Worm (Caenorhabditis elegans): ENCODE results near the gene C29F9.12.

DNA sequence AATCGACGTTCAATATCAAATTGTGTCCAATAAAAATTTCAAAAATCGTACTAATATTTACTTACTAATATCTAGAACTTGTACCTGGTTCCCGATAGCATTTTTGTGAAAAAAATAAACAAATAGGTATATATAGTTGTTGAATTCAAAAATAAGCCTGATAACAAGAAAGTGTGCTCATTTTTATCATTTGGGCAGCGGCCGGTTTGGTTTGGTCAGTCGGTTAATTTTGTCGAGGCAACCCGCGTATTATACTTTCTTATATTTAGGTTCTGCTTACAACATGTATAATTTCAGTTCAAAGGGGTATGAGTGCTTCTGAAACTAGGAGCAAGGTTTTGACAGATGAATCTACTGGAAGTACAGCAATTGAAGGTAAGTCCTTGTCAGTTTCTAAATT lies 8.8 kb upstream of the C29F9.12 start, which contains the start of the genes nhr-280 and C29F9.2:
- TF ChIP-seq ceh-34 (tag; optimal IDR thresholded peaks at IDR 0.05) (no peak), dve-1 (tag; optimal IDR thresholded peaks at IDR 0.05) (no peak), pax-1 (tag; optimal IDR thresholded peaks at IDR 0.05) (no peak), pha-4 (tag; optimal IDR thresholded peaks at IDR 0.05) (no peak), sox-2 (GFP tag; IDR thresholded peaks at IDR 0.05) (no peak), unc-3 (GFP tag; conservative IDR thresholded peaks at IDR 0.05) (no peak), unc-3 (tag; optimal IDR thresholded peaks at IDR 0.05) (no peak), ceh-30 (tag; optimal IDR thresholded peaks at IDR 0.05) (no peak), tbx-2 (tag; optimal IDR thresholded peaks at IDR 0.05) (no peak), npax-4 (tag; optimal IDR thresholded peaks at IDR 0.05) (no peak)
